Fruit fly (Drosophila melanogaster) whole organism, prepupa: Measurements from ENCODE around the gene CG14452.
"Not testable (repeated sequence)": the region's sequence is repeated elsewhere in the genome, so short reads cannot be mapped to it uniquely, and the experiment has no call there.

ENCODE experiments used
- Blimp-1 ChIP-seq: fragments of 200-800 bp; sonication (Bioruptor generic); optimal IDR thresholded peaks from 3 replicates; lab custom pipeline; 2017; ENCODE audit warnings: missing biosample characterization, missing genetic modification characterization, mild to moderate bottlenecking, moderate library complexity, missing genetic modification reagents
- CG10631 ChIP-seq: fragments of 200-800 bp; sonication (Bioruptor generic); optimal IDR thresholded peaks from 2 replicates; lab custom pipeline; 2016; ENCODE audit warnings: missing biosample characterization, missing genetic modification characterization
- CG10669 ChIP-seq: fragments of 200-800 bp; sonication (Bioruptor generic); optimal IDR thresholded peaks from 3 replicates; lab custom pipeline; 2018; ENCODE audit warnings: missing biosample characterization, mild to moderate bottlenecking, missing genetic modification characterization, moderate library complexity
- CG11294 ChIP-seq: fragments of 200-800 bp; sonication (Bioruptor generic); IDR thresholded peaks from 2 replicates; pipeline ENCODE4 v1.3.6; 2022; ENCODE audit warnings: missing biosample characterization, missing genetic modification characterization
- CG11762 ChIP-seq: fragments of 200-800 bp; sonication (Bioruptor generic); optimal IDR thresholded peaks from 3 replicates; lab custom pipeline; 2016; ENCODE audit warnings: missing biosample characterization, missing genetic modification characterization; ENCODE audit not compliant: insufficient read depth
- CG11902 ChIP-seq: fragments of 200-800 bp; sonication (Bioruptor generic); optimal IDR thresholded peaks from 3 replicates; lab custom pipeline; 2016; ENCODE audit warnings: missing biosample characterization, missing genetic modification characterization
- CG15336 ChIP-seq: fragments of 200-800 bp; sonication (Bioruptor generic); IDR thresholded peaks from 2 replicates; pipeline ENCODE4 v1.3.6; 2022; ENCODE audit warnings: missing biosample characterization, missing genetic modification characterization
- CG16779 ChIP-seq: fragments of 200-800 bp; sonication (Bioruptor generic); optimal IDR thresholded peaks from 3 replicates; lab custom pipeline; 2017; ENCODE audit warnings: missing biosample characterization, mild to moderate bottlenecking, missing genetic modification characterization
- CG3032 ChIP-seq: fragments of 200-800 bp; optimal IDR thresholded peaks from 2 replicates; lab custom pipeline; 2019; ENCODE audit warnings: missing biosample characterization, mild to moderate bottlenecking, missing genetic modification characterization, moderate library complexity
- CG31627 ChIP-seq: fragments of 200-800 bp; sonication (Bioruptor generic); optimal IDR thresholded peaks from 3 replicates; lab custom pipeline; 2016; ENCODE audit warnings: missing biosample characterization, missing genetic modification characterization
- CG3919 ChIP-seq: fragments of 200-800 bp; sonication (Bioruptor generic); optimal IDR thresholded peaks from 3 replicates; lab custom pipeline; 2016; ENCODE audit warnings: missing biosample characterization, missing genetic modification characterization
- CG4318 ChIP-seq: fragments of 200-800 bp; sonication (Bioruptor generic); optimal IDR thresholded peaks from 3 replicates; lab custom pipeline; 2017; ENCODE audit warnings: missing biosample characterization, mild to moderate bottlenecking, missing genetic modification characterization
- CG6792 ChIP-seq: fragments of 200-800 bp; sonication (Bioruptor generic); optimal IDR thresholded peaks from 3 replicates; lab custom pipeline; 2016; ENCODE audit warnings: missing biosample characterization, missing genetic modification characterization
- CG6808 ChIP-seq: fragments of 200-800 bp; sonication (Bioruptor generic); optimal IDR thresholded peaks from 3 replicates; lab custom pipeline; 2017; ENCODE audit warnings: missing biosample characterization, missing genetic modification characterization, mild to moderate bottlenecking, moderate library complexity, missing genetic modification reagents
- CG7368 ChIP-seq: fragments of 200-800 bp; sonication (Bioruptor generic); optimal IDR thresholded peaks from 3 replicates; lab custom pipeline; 2016; ENCODE audit warnings: missing biosample characterization, missing genetic modification characterization
- CG8319 ChIP-seq: fragments of 200-800 bp; sonication (Bioruptor generic); optimal IDR thresholded peaks from 3 replicates; lab custom pipeline; 2016; ENCODE audit warnings: missing biosample characterization, missing genetic modification characterization
- CG8632 ChIP-seq: fragments of 200-800 bp; sonication (Bioruptor generic); optimal IDR thresholded peaks from 3 replicates; lab custom pipeline; 2016; ENCODE audit warnings: missing biosample characterization, missing genetic modification characterization
- Eip75B ChIP-seq: fragments of 200-800 bp; sonication (Bioruptor generic); optimal IDR thresholded peaks from 3 replicates; lab custom pipeline; 2016; ENCODE audit warnings: missing biosample characterization, missing genetic modification characterization
- Eip78C ChIP-seq: fragments of 200-800 bp; sonication (Bioruptor generic); peaks from one replicate; lab custom pipeline; 2016; ENCODE audit warnings: missing biosample characterization, missing genetic modification characterization
- Ets21C ChIP-seq: fragments of 200-800 bp; sonication (Bioruptor generic); optimal IDR thresholded peaks from 3 replicates; lab custom pipeline; 2016; ENCODE audit warnings: missing biosample characterization, missing genetic modification characterization
- Gug ChIP-seq: fragments of 200-800 bp; sonication (Bioruptor generic); IDR thresholded peaks from 2 replicates; pipeline ENCODE4 v1.3.6; 2022; ENCODE audit warnings: missing biosample characterization, missing genetic modification characterization
- Hr39 ChIP-seq: fragments of 200-800 bp; sonication (Bioruptor generic); optimal IDR thresholded peaks from 2 replicates; lab custom pipeline; 2016; ENCODE audit warnings: missing biosample characterization, missing genetic modification characterization
- OdsH ChIP-seq: fragments of 200-800 bp; sonication (Bioruptor generic); optimal IDR thresholded peaks from 3 replicates; lab custom pipeline; 2016; ENCODE audit warnings: missing biosample characterization, missing genetic modification characterization
- Smox ChIP-seq: fragments of 200-800 bp; sonication (Bioruptor generic); optimal IDR thresholded peaks from 3 replicates; lab custom pipeline; 2016; ENCODE audit warnings: missing biosample characterization, missing genetic modification characterization
- Sox102F ChIP-seq: fragments of 200-800 bp; sonication (Bioruptor generic); optimal IDR thresholded peaks from 2 replicates; lab custom pipeline; 2016; ENCODE audit warnings: missing biosample characterization, mild to moderate bottlenecking, missing genetic modification characterization
- Sox14 ChIP-seq: fragments of 200-800 bp; sonication (Bioruptor generic); optimal IDR thresholded peaks from 3 replicates; lab custom pipeline; 2016; ENCODE audit warnings: missing biosample characterization, missing genetic modification characterization
- achi ChIP-seq: fragments of 200-800 bp; sonication (Bioruptor generic); optimal IDR thresholded peaks from 3 replicates; lab custom pipeline; 2016; ENCODE audit warnings: missing biosample characterization, missing genetic modification characterization
- acj6 ChIP-seq: fragments of 200-800 bp; sonication (Bioruptor generic); optimal IDR thresholded peaks from 3 replicates; lab custom pipeline; 2016; ENCODE audit warnings: missing biosample characterization, missing genetic modification characterization
- eg ChIP-seq: fragments of 200-800 bp; sonication (Bioruptor generic); IDR thresholded peaks from 3 replicates; pipeline ENCODE4 v1.3.6; 2022; ENCODE audit warnings: missing biosample characterization, missing genetic modification characterization
- fd85E ChIP-seq: fragments of 200-800 bp; sonication (Bioruptor generic); optimal IDR thresholded peaks from 3 replicates; lab custom pipeline; 2016; ENCODE audit warnings: missing biosample characterization, missing genetic modification characterization
- fkh ChIP-seq: fragments of 200-800 bp; sonication (Bioruptor generic); optimal IDR thresholded peaks from 3 replicates; lab custom pipeline; 2017; ENCODE audit warnings: missing biosample characterization, mild to moderate bottlenecking, missing genetic modification characterization, moderate library complexity
- lz ChIP-seq: fragments of 200-800 bp; sonication (Bioruptor generic); optimal IDR thresholded peaks from 3 replicates; lab custom pipeline; 2016; ENCODE audit warnings: missing biosample characterization, missing genetic modification characterization
- net ChIP-seq: fragments of 200-800 bp; sonication (Bioruptor generic); optimal IDR thresholded peaks from 3 replicates; lab custom pipeline; 2016; ENCODE audit warnings: missing biosample characterization, missing genetic modification characterization
- salr ChIP-seq, 2 experiments: fragments of 200-800 bp; sonication (Bioruptor generic); optimal IDR thresholded peaks; 3 replicates each; lab custom pipeline; 2016 to 2018; ENCODE audit warnings: missing biosample characterization in 2 of 2, missing genetic modification characterization in 2 of 2, mild to moderate bottlenecking in 1 of 2
- topi ChIP-seq: fragments of 200-800 bp; sonication (Bioruptor generic); optimal IDR thresholded peaks from 3 replicates; lab custom pipeline; 2016; ENCODE audit warnings: missing biosample characterization, missing genetic modification characterization
- vri ChIP-seq: fragments of 200-800 bp; sonication (Bioruptor generic); optimal IDR thresholded peaks from 3 replicates; lab custom pipeline; 2016; ENCODE audit warnings: missing biosample characterization, mild to moderate bottlenecking, missing genetic modification characterization

CG14452 gene

DNA sequence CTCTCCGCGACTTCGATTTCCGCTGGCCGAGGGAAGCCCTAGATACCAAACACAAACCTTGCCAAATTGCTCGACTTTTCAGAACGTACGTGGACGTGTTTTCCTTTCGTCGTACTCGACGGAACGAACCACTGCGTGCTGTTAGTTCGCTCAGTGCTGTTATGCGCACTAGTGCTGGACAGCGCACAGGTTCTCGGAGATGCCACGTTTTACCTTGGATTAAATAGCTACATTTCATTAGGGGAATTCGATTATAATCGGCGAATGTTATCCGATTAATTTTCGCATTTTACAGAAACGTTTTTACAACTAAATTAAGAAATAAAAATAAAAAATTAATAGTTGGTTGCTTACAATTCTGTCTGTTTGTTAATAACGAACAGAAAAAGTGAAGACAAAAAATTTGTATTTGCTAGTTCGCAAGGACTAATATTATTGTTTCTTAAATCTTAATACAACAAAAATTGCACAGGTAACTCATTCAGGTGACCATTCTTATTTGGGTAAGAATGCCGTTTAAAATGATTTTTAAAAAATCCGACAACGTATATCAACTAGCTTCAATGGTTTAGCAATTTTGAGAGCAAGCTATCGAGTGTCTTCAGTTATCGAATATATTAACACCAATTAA is 21.5 kb downstream of the CG14452 start, which contains the start of the genes ArfGAP3 and CG32452 (continued):
- TF ChIP-seq CG16779 (tag; lab: Kevin White, UChicago) (no peak), Eip78C (GFP tag; lab: Kevin White, UChicago) (peak; percentile 76), fkh (GFP tag; lab: Kevin White, UChicago) (no peak), CG3032 (tag; lab: Kevin White, UChicago) (peak; percentile 62), CG11762 (GFP tag; lab: Kevin White, UChicago) (peak; percentile 24), achi (GFP tag; lab: Kevin White, UChicago) (peak; percentile 71), CG31627 (peak; percentile 71), CG4318 (GFP tag; lab: Kevin White, UChicago) (peak; percentile 51), Sox14 (GFP tag; lab: Kevin White, UChicago) (peak; percentile 54), eg (peak; percentile 85), acj6 (peak; percentile 73), CG8632 (GFP tag; lab: Kevin White, UChicago) (peak; percentile 48), fd85E (no peak), CG6792 (peak; percentile 34), lz (GFP tag; lab: Kevin White, UChicago) (peak; percentile 81), CG10669 (GFP tag; lab: Kevin White, UChicago) (no peak), vri (GFP tag; lab: Kevin White, UChicago) (no peak), Sox102F (GFP tag; lab: Kevin White, UChicago) (no peak), Eip75B (peak; percentile 79), CG7368 (peak; percentile 43), CG11902 (GFP tag; lab: Kevin White, UChicago) (peak; percentile 55), CG8319 (GFP tag; lab: Kevin White, UChicago) (peak; percentile 45), OdsH (GFP tag; lab: Kevin White, UChicago) (peak; percentile 77), CG3919 (peak; percentile 72), CG6808 (GFP tag; lab: Kevin White, UChicago) (no peak), Ets21C (GFP tag; lab: Kevin White, UChicago) (peak; percentile 54), Smox (GFP tag; lab: Kevin White, UChicago) (no peak), salr (GFP tag; optimal IDR thresholded peaks at IDR 0.05; lab: Kevin White, UChicago) (peak in 1 of 2 experiments; percentile 70), Blimp-1 (no peak), Gug (GFP tag; lab: Robert Waterston, UW) (peak; percentile 63), topi (GFP tag; lab: Kevin White, UChicago) (peak; percentile 67), CG10631 (GFP tag; lab: Kevin White, UChicago) (peak; percentile 75), CG15336 (no peak), net (GFP tag; lab: Kevin White, UChicago) (peak; percentile 6)
- TF ChIP-seq, all 60 proteins: peak for 40

DNA sequence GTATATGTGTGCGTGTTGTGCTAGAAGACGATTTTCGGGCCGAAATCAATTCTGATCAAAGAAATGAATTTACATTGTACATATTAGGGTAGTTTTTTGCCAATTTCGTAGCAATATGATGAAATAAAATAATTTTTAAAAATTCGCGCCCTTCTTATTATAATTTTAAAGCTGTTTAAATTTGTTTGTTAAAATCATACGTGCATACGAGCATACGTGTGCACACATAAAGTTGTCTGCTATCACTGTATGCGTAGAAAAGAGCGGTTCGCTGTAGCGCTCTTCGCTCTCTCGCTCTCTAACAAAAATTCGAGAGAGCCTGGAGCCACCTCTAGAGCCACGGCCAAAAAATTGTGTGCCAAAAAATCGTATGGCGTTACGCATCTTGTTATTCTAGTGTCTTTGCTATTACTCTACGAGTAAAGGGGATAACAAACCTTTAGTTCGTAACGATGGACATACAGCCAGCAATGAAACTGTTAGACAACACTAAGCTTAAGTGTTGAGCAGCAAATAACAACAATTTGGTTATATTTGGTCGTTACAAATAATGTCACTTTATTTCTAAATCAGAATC is 25.0 kb downstream of the CG14452 start, which contains the start of gene mael:
Gene mael (plus strand): TSS at position 510 of the 577 bp plus-strand sequence.
- not testable (repeated sequence) for TF ChIP-seq eg; Hr39 (GFP tag; lab: Kevin White, UChicago); CG10631 (GFP tag; lab: Kevin White, UChicago)

DNA sequence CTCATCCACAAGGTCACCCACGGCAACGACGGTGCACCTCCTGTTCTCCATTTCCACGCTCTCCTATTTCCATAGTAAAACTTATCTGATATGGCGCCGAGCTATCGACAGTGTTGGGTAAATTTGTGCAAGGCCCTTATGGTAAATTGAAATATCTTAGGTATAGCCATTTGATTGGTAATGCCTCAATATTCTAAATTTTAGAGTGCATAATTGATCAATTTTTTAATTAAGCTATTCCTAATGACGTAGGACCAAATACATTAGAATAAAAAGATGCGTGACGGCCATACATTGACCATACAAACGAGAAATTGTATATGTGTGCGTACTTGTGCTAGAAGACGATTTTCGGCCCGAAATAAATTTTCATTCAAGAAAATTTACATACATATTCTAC is 26.2 kb downstream of the CG14452 start, which contains the start of gene CG14451:
Gene CG14451 (minus strand): TSS at position 101 of the 400 bp plus-strand sequence.
- TF ChIP-seq Hr39 (GFP tag; lab: Kevin White, UChicago) (no peak), topi (GFP tag; lab: Kevin White, UChicago) (no peak), Eip78C (GFP tag; lab: Kevin White, UChicago) (no peak), CG11294 (GFP tag; lab: Robert Waterston, UW) (no peak), CG10631 (GFP tag; lab: Kevin White, UChicago) (no peak), Smox (GFP tag; lab: Kevin White, UChicago) (no peak)
